Fruit fly (Drosophila melanogaster): ENCODE measurements around the gene CG31036.

Gene CG31036

DNA sequence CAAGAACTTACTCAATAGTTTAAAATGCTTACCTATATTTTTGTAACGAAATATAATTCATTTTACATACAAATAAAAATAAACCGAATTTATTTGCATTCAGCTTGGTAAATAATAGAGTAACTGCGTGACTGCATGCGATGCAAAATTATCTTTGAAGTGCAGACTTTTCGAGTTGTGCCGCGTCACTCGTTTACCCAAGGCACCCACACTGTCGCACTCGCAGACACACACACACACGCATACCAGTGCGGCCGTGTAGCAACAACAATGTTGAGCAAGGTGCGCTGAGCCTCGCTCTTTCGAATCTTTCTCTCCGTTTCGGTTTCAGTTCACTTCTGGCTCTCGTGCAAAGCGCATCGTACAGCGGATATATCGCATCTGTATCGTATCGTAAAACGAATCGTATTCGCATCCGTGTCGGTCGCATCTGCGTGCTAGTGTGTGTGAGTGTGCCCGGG lies 31.1 kb upstream of the CG31036 start, which contains the start of gene CG31038 (continued):
- TF ChIP-seq inv (GFP tag; IDR thresholded peaks at IDR 0.05; ENCODE audit: partially characterized antibody) (no peak), stc (GFP tag; IDR thresholded peaks at IDR 0.05) (0 out of 2 replicates have a peak, but pooled peaks have one; percentile 17), lmd (GFP tag; IDR thresholded peaks at IDR 0.05) (no peak), Hand (GFP tag; optimal IDR thresholded peaks at IDR 0.05) (no peak), kni (GFP tag; optimal IDR thresholded peaks at IDR 0.05) (peak; percentile 58), wor (GFP tag; IDR thresholded peaks at IDR 0.05) (no peak), CG7839 (tag; optimal IDR thresholded peaks at IDR 0.05) (no peak), Hr39 (optimal IDR thresholded peaks at IDR 0.05) (no peak), Nf-YA (GFP tag; IDR thresholded peaks at IDR 0.05) (no peak), CG8944 (GFP tag; optimal IDR thresholded peaks at IDR 0.05) (no peak), CG6765 (GFP tag; optimal IDR thresholded peaks at IDR 0.05) (no peak), CG17186 (GFP tag; optimal IDR thresholded peaks at IDR 0.05) (no peak), C15 (GFP tag; IDR thresholded peaks at IDR 0.05) (no peak), CG3065 (GFP tag; optimal IDR thresholded peaks at IDR 0.05) (no peak), pan (optimal IDR thresholded peaks at IDR 0.05) (no peak), pan (GFP tag; optimal IDR thresholded peaks at IDR 0.05 in 1 of 2, IDR thresholded peaks at IDR 0.05 in 1 of 2) (peak in 1 of 2 experiments; percentile 62), CG15269 (tag; optimal IDR thresholded peaks at IDR 0.05) (peak; percentile 3), Usf (GFP tag; optimal IDR thresholded peaks at IDR 0.05) (no peak), ham (GFP tag; IDR thresholded peaks at IDR 0.05) (no peak), CG4360 (GFP tag; IDR thresholded peaks at IDR 0.05) (peak; percentile 83), ci (GFP tag; IDR thresholded peaks at IDR 0.05) (peak; percentile 84; the same call in 2 of the 3 replicates), Hsf (GFP tag; optimal IDR thresholded peaks at IDR 0.05) (no peak), CG10274 (GFP tag; optimal IDR thresholded peaks at IDR 0.05) (no peak), so (GFP tag; IDR thresholded peaks at IDR 0.05) (peak; percentile 75; the same call in 2 of the 3 replicates), CG18262 (tag; optimal IDR thresholded peaks at IDR 0.05) (peak; percentile 37), CG4328 (GFP tag; optimal IDR thresholded peaks at IDR 0.05) (no peak), HmgZ (tag; optimal IDR thresholded peaks at IDR 0.05) (no peak), Adf1 (GFP tag; IDR thresholded peaks at IDR 0.05) (0 out of 2 replicates have a peak, but pooled peaks have one; percentile 7), CG1233 (GFP tag; optimal IDR thresholded peaks at IDR 0.05) (no peak), Bgb (GFP tag; IDR thresholded peaks at IDR 0.05; ENCODE audit: partially characterized antibody) (peak; percentile 56), CG34224 (GFP tag; IDR thresholded peaks at IDR 0.05; ENCODE audit: partially characterized antibody) (no peak), dm (GFP tag; optimal IDR thresholded peaks at IDR 0.05) (no peak), slbo (GFP tag; IDR thresholded peaks at IDR 0.05) (peak; percentile 33; the same call in 1 of the 2 replicates), Mrtf (GFP tag; IDR thresholded peaks at IDR 0.05) (no peak), CG33213 (GFP tag; optimal IDR thresholded peaks at IDR 0.05) (no peak), CG11456 (GFP tag; IDR thresholded peaks at IDR 0.05) (no peak), sc (optimal IDR thresholded peaks at IDR 0.05) (no peak), sc (GFP tag; optimal IDR thresholded peaks at IDR 0.05) (no peak), CG4617 (GFP tag; optimal IDR thresholded peaks at IDR 0.05; ENCODE audit: borderline replicate concordance) (no peak), Sox100B (GFP tag; optimal IDR thresholded peaks at IDR 0.05) (no peak), Bteb2 (GFP tag; optimal IDR thresholded peaks at IDR 0.05) (no peak), CG17361 (GFP tag; IDR thresholded peaks at IDR 0.05) (no peak), ttk (GFP tag; IDR thresholded peaks at IDR 0.05) (no peak), NK7.1 (GFP tag; optimal IDR thresholded peaks at IDR 0.05) (peak; percentile 1), sob (GFP tag; IDR thresholded peaks at IDR 0.05) (peak; percentile 57), HmgD (GFP tag; optimal IDR thresholded peaks at IDR 0.05) (no peak), CG4424 (GFP tag; optimal IDR thresholded peaks at IDR 0.05) (no peak), cwo (GFP tag; optimal IDR thresholded peaks at IDR 0.05) (no peak), CG15011 (GFP tag; optimal IDR thresholded peaks at IDR 0.05) (no peak), sd (tag; optimal IDR thresholded peaks at IDR 0.05) (no peak), CG18476 (GFP tag; optimal IDR thresholded peaks at IDR 0.05) (no peak), ssp (GFP tag; IDR thresholded peaks at IDR 0.05) (no peak), CG11696 (GFP tag; IDR thresholded peaks at IDR 0.05) (no peak)
